Worm (Caenorhabditis elegans) whole organism, young adult: ENCODE measurements around the gene srd-69.
A peak's percentile ranks its signal among the peaks of the same experiment; 100 is the strongest.

Experiments
- D2030.7 ChIP-seq: fragments of 200-800 bp; sonication (Bioruptor generic); IDR thresholded peaks from 2 replicates; pipeline ENCODE4 v1.3.6; 2022; ENCODE audit warnings: missing genetic modification reagents, missing genetic modification characterization, missing compliant biosample characterization
- F33H1.4 ChIP-seq: fragments of 200-800 bp; sonication (Bioruptor generic); IDR thresholded peaks from 2 replicates; pipeline ENCODE4 v1.3.6; 2022; ENCODE audit warnings: missing genetic modification reagents, missing genetic modification characterization, missing compliant biosample characterization
- F39B2.1 ChIP-seq: fragments of 200-800 bp; sonication (Bioruptor generic); IDR thresholded peaks from 2 replicates; pipeline ENCODE4 v1.3.6; 2022; ENCODE audit warnings: missing genetic modification reagents, missing genetic modification characterization, missing compliant biosample characterization
- F57A8.1 ChIP-seq: fragments of 200-800 bp; sonication (Bioruptor generic); optimal IDR thresholded peaks from 2 replicates; lab custom pipeline; 2018; ENCODE audit warnings: mild to moderate bottlenecking, missing genetic modification characterization, moderate library complexity, missing compliant biosample characterization
- Y53F4B.3 ChIP-seq: fragments of 200-800 bp; sonication (Bioruptor generic); IDR thresholded peaks from 2 replicates; pipeline ENCODE4 v1.3.6; 2022; ENCODE audit warnings: missing genetic modification reagents, missing genetic modification characterization, missing compliant biosample characterization
- Y67H2A.10 ChIP-seq: fragments of 200-800 bp; sonication (Bioruptor generic); conservative IDR thresholded peaks from 2 replicates; pipeline ENCODE4 v1.3.6; 2022; ENCODE audit warnings: missing genetic modification reagents, missing genetic modification characterization, missing compliant biosample characterization
- Y95B8A.8 ChIP-seq: fragments of 200-800 bp; sonication (Bioruptor generic); IDR thresholded peaks from 2 replicates; pipeline ENCODE4 v1.3.6; 2022; ENCODE audit warnings: missing genetic modification reagents, missing genetic modification characterization, missing compliant biosample characterization
- ZK185.1 ChIP-seq: sonication (generic microtip); optimal IDR thresholded peaks from 2 replicates; lab custom pipeline; 2016; ENCODE audit warnings: mild to moderate bottlenecking, missing genetic modification characterization, missing compliant biosample characterization; ENCODE audit not compliant: poor library complexity, severe bottlenecking
- ama-1 ChIP-seq, 3 experiments: fragments of 150-350 bp in 1 of 3; sonication (generic microtip) in 2 of 3; optimal IDR thresholded peaks; 2 replicates each; lab custom pipeline; 2014 to 2018; ENCODE audit warnings: missing biosample characterization in 2 of 3, missing genetic modification characterization in 2 of 3, missing genetic modification reagents in 2 of 3
- attf-3 ChIP-seq: fragments of 200-800 bp; sonication (Bioruptor generic); conservative IDR thresholded peaks from 2 replicates; pipeline ENCODE4 v1.3.6; 2022; ENCODE audit warnings: missing genetic modification reagents, missing genetic modification characterization, missing compliant biosample characterization
- attf-5 ChIP-seq: fragments of 200-800 bp; sonication (Bioruptor generic); optimal IDR thresholded peaks from 2 replicates; lab custom pipeline; 2018; ENCODE audit warnings: mild to moderate bottlenecking, missing genetic modification characterization, missing compliant biosample characterization
- cebp-1 ChIP-seq, 2 experiments: fragments of 200-800 bp in 1 of 2; sonication (Bioruptor generic) in 1 of 2; sonication (generic microtip) in 1 of 2; IDR thresholded peaks in 1 of 2; optimal IDR thresholded peaks in 1 of 2; 2 replicates each; pipeline versions ENCODE4 v1.3.6 to Lab custom; 2017 to 2022; ENCODE audit warnings: missing compliant biosample characterization in 2 of 2, missing genetic modification characterization in 2 of 2, mild to moderate bottlenecking in 1 of 2, missing genetic modification reagents in 1 of 2, moderate library complexity in 1 of 2
- ceh-27 ChIP-seq: fragments of 200-800 bp; sonication (Bioruptor generic); optimal IDR thresholded peaks from 2 replicates; lab custom pipeline; 2018; ENCODE audit warnings: mild to moderate bottlenecking, missing genetic modification characterization, moderate library complexity, missing compliant biosample characterization
- ceh-91 ChIP-seq: fragments of 200-800 bp; sonication (Bioruptor generic); IDR thresholded peaks from 2 replicates; pipeline ENCODE4 v1.3.6; 2022; ENCODE audit warnings: missing genetic modification reagents, missing genetic modification characterization, missing compliant biosample characterization
- die-1 ChIP-seq: sonication (generic microtip); optimal IDR thresholded peaks from 2 replicates; lab custom pipeline; 2016; ENCODE audit warnings: missing genotype, mild to moderate bottlenecking, missing genetic modification characterization, missing compliant biosample characterization
- dox-1 ChIP-seq: fragments of 200-800 bp; sonication (Bioruptor generic); IDR thresholded peaks from 2 replicates; pipeline ENCODE4 v1.3.6; 2022; ENCODE audit warnings: missing genetic modification reagents, missing genetic modification characterization, missing compliant biosample characterization
- egl-44 ChIP-seq: fragments of 200-800 bp; sonication (Bioruptor generic); IDR thresholded peaks from 2 replicates; pipeline ENCODE4 v1.3.6; 2022; ENCODE audit warnings: missing genetic modification reagents, missing genetic modification characterization, missing compliant biosample characterization
- egrh-3 ChIP-seq: fragments of 200-800 bp; sonication (Bioruptor generic); IDR thresholded peaks from 2 replicates; pipeline ENCODE4 v1.3.6; 2022; ENCODE audit warnings: missing genetic modification reagents, missing genetic modification characterization, missing compliant biosample characterization
- fkh-3 ChIP-seq: sonication (generic microtip); optimal IDR thresholded peaks from 2 replicates; lab custom pipeline; 2016; ENCODE audit warnings: mild to moderate bottlenecking, missing genetic modification characterization, missing compliant biosample characterization
- hmg-1.2 ChIP-seq: fragments of 200-800 bp; sonication (Bioruptor generic); IDR thresholded peaks from 2 replicates; pipeline ENCODE4 v1.3.6; 2022; ENCODE audit warnings: missing genetic modification reagents, missing genetic modification characterization, missing compliant biosample characterization
- hrde-1 ChIP-seq: sonication (generic microtip); optimal IDR thresholded peaks from 2 replicates; lab custom pipeline; 2016; ENCODE audit warnings: missing genetic modification characterization, mild to moderate bottlenecking, missing compliant biosample characterization, moderate library complexity, missing genotype, missing genetic modification reagents, borderline replicate concordance
- let-526 ChIP-seq: fragments of 200-800 bp; sonication (Bioruptor generic); IDR thresholded peaks from 2 replicates; pipeline ENCODE4 v1.3.6; 2022; ENCODE audit warnings: missing genetic modification reagents, missing genetic modification characterization, missing compliant biosample characterization
- lin-26 ChIP-seq: fragments of 200-800 bp; sonication (Bioruptor generic); IDR thresholded peaks from 2 replicates; pipeline ENCODE4 v1.3.6; 2022; ENCODE audit warnings: missing genetic modification reagents, missing genetic modification characterization, missing compliant biosample characterization
- lin-40 ChIP-seq: sonication (generic microtip); optimal IDR thresholded peaks from 2 replicates; lab custom pipeline; 2016; ENCODE audit warnings: missing genetic modification characterization, mild to moderate bottlenecking, missing compliant biosample characterization, missing genotype, missing genetic modification reagents
- lsl-1 ChIP-seq: fragments of 200-800 bp; sonication (Bioruptor generic); optimal IDR thresholded peaks from 2 replicates; lab custom pipeline; 2018; ENCODE audit warnings: mild to moderate bottlenecking, missing genetic modification characterization, moderate library complexity, missing compliant biosample characterization
- madf-3 ChIP-seq: fragments of 200-800 bp; sonication (Bioruptor generic); IDR thresholded peaks from 2 replicates; pipeline ENCODE4 v1.3.6; 2022; ENCODE audit warnings: missing genetic modification reagents, missing genetic modification characterization, missing compliant biosample characterization
- mel-28 ChIP-seq: sonication (generic microtip); optimal IDR thresholded peaks from 2 replicates; lab custom pipeline; 2016; ENCODE audit warnings: borderline replicate concordance, mild to moderate bottlenecking, missing genetic modification characterization, missing compliant biosample characterization
- nfyb-1 ChIP-seq: fragments of 200-800 bp; sonication (Bioruptor generic); IDR thresholded peaks from 2 replicates; pipeline ENCODE4 v1.3.6; 2022; ENCODE audit warnings: missing genetic modification reagents, missing genetic modification characterization, missing compliant biosample characterization
- unc-62 ChIP-seq: fragments of 150-350 bp; optimal IDR thresholded peaks from 2 replicates; lab custom pipeline; 2014; ENCODE audit warnings: missing biosample characterization, missing genetic modification reagents, missing genetic modification characterization
- zfh-2 ChIP-seq: fragments of 200-800 bp; sonication (Bioruptor generic); conservative IDR thresholded peaks from 2 replicates; pipeline ENCODE4 v1.3.6; 2022; ENCODE audit warnings: missing genetic modification reagents, missing genetic modification characterization, missing compliant biosample characterization
- ztf-22 ChIP-seq: fragments of 200-800 bp; sonication (Bioruptor generic); optimal IDR thresholded peaks from 2 replicates; lab custom pipeline; 2018; ENCODE audit warnings: mild to moderate bottlenecking, missing genetic modification characterization, moderate library complexity, missing compliant biosample characterization
- ztf-3 ChIP-seq: fragments of 200-800 bp; sonication (Bioruptor generic); optimal IDR thresholded peaks from 2 replicates; lab custom pipeline; 2018; ENCODE audit warnings: mild to moderate bottlenecking, missing genetic modification characterization, missing compliant biosample characterization

The srd-69 gene

DNA sequence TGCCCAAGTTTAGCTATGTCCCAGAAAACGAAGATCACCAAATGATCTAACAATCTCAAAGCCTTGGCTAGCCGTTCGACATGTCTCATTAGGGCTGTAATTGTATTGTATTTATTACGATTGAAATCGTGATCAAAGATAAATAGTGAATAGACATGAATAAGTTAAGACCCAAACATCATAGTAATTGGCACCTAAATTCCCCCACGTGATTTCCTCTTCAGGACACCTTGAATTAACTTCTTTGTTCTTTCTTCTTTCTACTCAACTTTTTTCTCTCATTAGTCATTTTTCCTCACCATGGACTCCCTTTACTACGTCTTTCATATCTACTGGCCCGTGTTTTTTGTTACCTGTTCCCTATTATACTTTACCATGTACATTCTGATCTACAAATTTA lies at the start of gene srd-69:
Gene srd-69, plus strand, starts transcription at position 301 of the 400 bp plus-strand sequence.
- TF ChIP-seq F39B2.1 (GFP tag; lab: Robert Waterston, UW) = no peak
- TF ChIP-seq attf-3 = no peak
- TF ChIP-seq ztf-3 (GFP tag; lab: Kevin White, UChicago) = no peak
- no peak for TF ChIP-seq lsl-1 (GFP tag; lab: Kevin White, UChicago)
- no peak for TF ChIP-seq mel-28
- TF ChIP-seq cebp-1 (GFP tag; IDR thresholded peaks at IDR 0.05; lab: Robert Waterston, UW) = no peak
- TF ChIP-seq cebp-1 (tag; optimal IDR thresholded peaks at IDR 0.05; lab: Kevin White, UChicago) = no peak
- TF ChIP-seq D2030.7 (GFP tag; lab: Robert Waterston, UW) = no peak
- TF ChIP-seq Y53F4B.3 (GFP tag; lab: Robert Waterston, UW) = no peak

ce11 chrIII:2313985-2314494 lies 48.7 kb upstream of the srd-69 start, which contains the start of the genes fbxa-66 and iffb-1:
Gene fbxa-66, minus strand, starts transcription at chrIII:2314035.
Gene iffb-1, plus strand, starts transcription at chrIII:2314436.
- TF ChIP-seq dox-1 (no peak), ceh-91 (GFP tag; lab: Robert Waterston, UW) (no peak), ztf-22 (no peak), fkh-3 (no peak), unc-62 (no peak), Y95B8A.8 (GFP tag; lab: Robert Waterston, UW) (no peak), F33H1.4 (GFP tag; lab: Robert Waterston, UW) (no peak), lin-26 (GFP tag; lab: Robert Waterston, UW) (no peak), ceh-27 (no peak), nfyb-1 (GFP tag; lab: Robert Waterston, UW) (no peak), attf-5 (GFP tag; lab: Kevin White, UChicago) (no peak), Y67H2A.10 (GFP tag; lab: Robert Waterston, UW) (no peak), die-1 (no peak), lin-40 (tag; lab: Kevin White, UChicago) (no peak), let-526 (no peak), ZK185.1 (tag; lab: Kevin White, UChicago) (no peak), madf-3 (GFP tag; lab: Robert Waterston, UW) (no peak), hrde-1 (tag; lab: Kevin White, UChicago) (no peak), F57A8.1 (GFP tag; lab: Kevin White, UChicago) (no peak)

ce11 chrIII:2314678-2315077 lies 48.1 kb upstream of the srd-69 start:
- TF ChIP-seq egrh-3 (GFP tag; lab: Robert Waterston, UW) (peak; percentile 63), zfh-2 (GFP tag; lab: Robert Waterston, UW) (peak; percentile 78), hmg-1.2 (GFP tag; lab: Robert Waterston, UW) (no peak)

ce11 chrIII:2316439-2316838 lies 46.3 kb upstream of the srd-69 start:
- TF ChIP-seq egl-44 (no peak), ama-1 (optimal IDR thresholded peaks at IDR 0.05; lab: Kevin White, UChicago) (no peak), ama-1 (GFP tag; optimal IDR thresholded peaks at IDR 0.05; lab: Kevin White, UChicago) (no peak), egrh-3 (GFP tag; lab: Robert Waterston, UW) (peak; percentile 68; the same call in 1 of the 2 replicates), cebp-1 (GFP tag; IDR thresholded peaks at IDR 0.05; lab: Robert Waterston, UW) (no peak), cebp-1 (tag; optimal IDR thresholded peaks at IDR 0.05; lab: Kevin White, UChicago) (no peak)
